Fruit fly (Drosophila melanogaster) whole organism, embryonic: Measurements from ENCODE around the gene Gen.

Source experiments
- Antp ChIP-seq: fragments of 200-800 bp; sonication (Bioruptor generic); optimal IDR thresholded peaks from 3 replicates; lab custom pipeline; 2016; ENCODE audit warnings: missing biosample characterization, missing genetic modification characterization
- BEAF-32 ChIP-seq: fragments of 200-800 bp; sonication (Bioruptor generic); optimal IDR thresholded peaks from 3 replicates; lab custom pipeline; 2017; ENCODE audit warnings: missing biosample characterization, missing genetic modification characterization, mild to moderate bottlenecking, moderate library complexity, missing genetic modification reagents
- BtbVII ChIP-seq: fragments of 200-800 bp; sonication (Bioruptor generic); optimal IDR thresholded peaks from 3 replicates; lab custom pipeline; 2017; ENCODE audit warnings: missing biosample characterization, mild to moderate bottlenecking, missing genetic modification characterization
- CG10274 ChIP-seq: fragments of 200-800 bp; sonication (Bioruptor generic); optimal IDR thresholded peaks from 3 replicates; lab custom pipeline; 2017; ENCODE audit warnings: missing biosample characterization, mild to moderate bottlenecking, missing genetic modification characterization
- CG10462 ChIP-seq: fragments of 200-800 bp; sonication (Bioruptor generic); optimal IDR thresholded peaks from 2 replicates; lab custom pipeline; 2016; ENCODE audit warnings: missing biosample characterization, missing genetic modification characterization
- CG11695 ChIP-seq: fragments of 200-800 bp; sonication (Bioruptor generic); IDR thresholded peaks from 3 replicates; pipeline ENCODE4 v1.3.6; 2022; ENCODE audit warnings: missing biosample characterization, missing genetic modification characterization
- CG11696 ChIP-seq: fragments of 200-800 bp; sonication (Bioruptor generic); IDR thresholded peaks from 2 replicates; pipeline ENCODE4 v1.3.6; 2022; ENCODE audit warnings: missing biosample characterization, missing genetic modification characterization
- CG12155 ChIP-seq: fragments of 200-800 bp; sonication (Bioruptor generic); optimal IDR thresholded peaks from 3 replicates; lab custom pipeline; 2016; ENCODE audit warnings: missing biosample characterization, missing genetic modification characterization
- CG12744 ChIP-seq: fragments of 200-800 bp; sonication (Bioruptor generic); optimal IDR thresholded peaks from 2 replicates; lab custom pipeline; 2016; ENCODE audit warnings: missing biosample characterization, missing genetic modification characterization
- CG13424 ChIP-seq: fragments of 200-800 bp; sonication (Bioruptor generic); optimal IDR thresholded peaks from 2 replicates; lab custom pipeline; 2019; ENCODE audit warnings: missing biosample characterization, mild to moderate bottlenecking, missing genetic modification characterization, moderate library complexity
- CG14050 ChIP-seq: fragments of 200-800 bp; sonication (Bioruptor generic); IDR thresholded peaks from 3 replicates; pipeline ENCODE4 v1.3.6; 2022; ENCODE audit warnings: missing biosample characterization, missing genetic modification characterization
- CG17568 ChIP-seq: fragments of 200-800 bp; sonication (Bioruptor generic); optimal IDR thresholded peaks from 2 replicates; lab custom pipeline; 2018; ENCODE audit warnings: missing biosample characterization, mild to moderate bottlenecking, missing genetic modification characterization, moderate library complexity
- CG3995 ChIP-seq: fragments of 200-800 bp; sonication (Bioruptor generic); optimal IDR thresholded peaks from 3 replicates; lab custom pipeline; 2016; ENCODE audit warnings: missing biosample characterization, missing genetic modification characterization
- CG4328 ChIP-seq: fragments of 200-800 bp; sonication (Bioruptor generic); optimal IDR thresholded peaks from 3 replicates; lab custom pipeline; 2017; ENCODE audit warnings: missing biosample characterization, missing genetic modification reagents, missing genetic modification characterization
- CG4404 ChIP-seq: fragments of 200-800 bp; sonication (Bioruptor generic); IDR thresholded peaks from 2 replicates; pipeline ENCODE4 v1.3.6; 2022; ENCODE audit warnings: missing biosample characterization, missing genetic modification characterization
- CG4820 ChIP-seq: fragments of 200-800 bp; sonication (Bioruptor generic); optimal IDR thresholded peaks from 3 replicates; lab custom pipeline; 2016; ENCODE audit warnings: missing biosample characterization, missing genetic modification characterization
- CG9797 ChIP-seq: fragments of 200-800 bp; sonication (Bioruptor generic); optimal IDR thresholded peaks from 3 replicates; lab custom pipeline; 2018; ENCODE audit warnings: missing biosample characterization, mild to moderate bottlenecking, missing genetic modification characterization
- CG9932 ChIP-seq: fragments of 200-800 bp; sonication (Bioruptor generic); IDR thresholded peaks from 2 replicates; pipeline ENCODE4 v1.3.6; 2022; ENCODE audit warnings: missing biosample characterization, missing genetic modification characterization
- Dad ChIP-seq: fragments of 200-800 bp; sonication (Bioruptor generic); optimal IDR thresholded peaks from 3 replicates; lab custom pipeline; 2016; ENCODE audit warnings: missing biosample characterization, missing genetic modification characterization
- Dbx ChIP-seq: fragments of 200-800 bp; sonication (Bioruptor generic); IDR thresholded peaks from 3 replicates; pipeline ENCODE4 v1.3.6; 2022; ENCODE audit warnings: missing biosample characterization, missing genetic modification characterization
- Dek ChIP-seq: fragments of 200-800 bp; sonication (Bioruptor generic); optimal IDR thresholded peaks from 3 replicates; lab custom pipeline; 2019; ENCODE audit warnings: missing biosample characterization, mild to moderate bottlenecking, missing genetic modification characterization, moderate library complexity
- Eip74EF ChIP-seq, 2 experiments: fragments of 200-800 bp in 1 of 2; fragments of >200 bp in 1 of 2; sonication (Bioruptor generic) in 1 of 2; optimal IDR thresholded peaks; 2 replicates each; lab custom pipeline; 2017 to 2019; ENCODE audit warnings: missing biosample characterization in 2 of 2, missing genetic modification characterization in 2 of 2, mild to moderate bottlenecking in 1 of 2, moderate library complexity in 1 of 2
- Hand ChIP-seq: fragments of 200-800 bp; sonication (Bioruptor generic); optimal IDR thresholded peaks from 2 replicates; lab custom pipeline; 2017; ENCODE audit warnings: mild to moderate bottlenecking, missing biosample characterization, missing genetic modification reagents, missing genetic modification characterization
- NC2α ChIP-seq: fragments of 200-800 bp; sonication (Bioruptor generic); optimal IDR thresholded peaks from 2 replicates; lab custom pipeline; 2016; ENCODE audit warnings: missing biosample characterization, missing genetic modification characterization
- Rfx ChIP-seq: fragments of 200-800 bp; sonication (Bioruptor generic); IDR thresholded peaks from 2 replicates; pipeline ENCODE4 v1.3.6; 2022; ENCODE audit warnings: missing biosample characterization, missing genetic modification characterization
- Sox102F ChIP-seq: fragments of 200-800 bp; sonication (Bioruptor generic); optimal IDR thresholded peaks from 2 replicates; lab custom pipeline; 2018; ENCODE audit warnings: missing biosample characterization, mild to moderate bottlenecking, missing genetic modification characterization, moderate library complexity
- Spps ChIP-seq: fragments of 200-800 bp; sonication (Bioruptor generic); optimal IDR thresholded peaks from 2 replicates; lab custom pipeline; 2018; ENCODE audit warnings: missing biosample characterization, mild to moderate bottlenecking, missing genetic modification characterization
- ato ChIP-seq: fragments of 200-800 bp; sonication (Bioruptor generic); IDR thresholded peaks from 2 replicates; pipeline ENCODE4 v1.3.6; 2022; ENCODE audit warnings: missing biosample characterization, missing genetic modification characterization; ENCODE audit not compliant: partially characterized antibody
- bcd ChIP-seq: fragments of 200-800 bp; sonication (Bioruptor generic); optimal IDR thresholded peaks from 2 replicates; lab custom pipeline; 2017; ENCODE audit warnings: missing biosample characterization, mild to moderate bottlenecking, missing genetic modification characterization
- bsh ChIP-seq, 2 experiments: fragments of 200-800 bp; sonication (Bioruptor generic); optimal IDR thresholded peaks; 2 replicates each; lab custom pipeline; 2017 to 2018; ENCODE audit warnings: mild to moderate bottlenecking in 2 of 2, missing biosample characterization in 2 of 2, missing genetic modification characterization in 2 of 2, moderate library complexity in 1 of 2
- caup ChIP-seq: fragments of 200-800 bp; sonication (Bioruptor generic); optimal IDR thresholded peaks from 3 replicates; lab custom pipeline; 2017; ENCODE audit warnings: missing biosample characterization, mild to moderate bottlenecking, missing genetic modification characterization, moderate library complexity; ENCODE audit not compliant: severe bottlenecking
- chinmo ChIP-seq: fragments of 200-800 bp; sonication (Bioruptor generic); IDR thresholded peaks from 4 replicates; pipeline ENCODE4 v1.3.6; 2022; ENCODE audit warnings: missing biosample characterization, missing genetic modification characterization; ENCODE audit not compliant: partially characterized antibody
- cwo ChIP-seq: fragments of 200-800 bp; sonication (Bioruptor generic); optimal IDR thresholded peaks from 3 replicates; lab custom pipeline; 2017; ENCODE audit warnings: missing biosample characterization, missing genetic modification characterization, mild to moderate bottlenecking, moderate library complexity, missing genetic modification reagents
- gem ChIP-seq: fragments of 200-800 bp; sonication (Bioruptor generic); optimal IDR thresholded peaks from 2 replicates; lab custom pipeline; 2019; ENCODE audit warnings: missing biosample characterization, mild to moderate bottlenecking, missing genetic modification characterization, moderate library complexity
- gro ChIP-seq: fragments of 200-800 bp; sonication (Bioruptor generic); optimal IDR thresholded peaks from 2 replicates; lab custom pipeline; 2016; ENCODE audit warnings: missing biosample characterization, missing genetic modification characterization
- hb ChIP-seq: fragments of 200-800 bp; sonication (Bioruptor generic); IDR thresholded peaks from 3 replicates; pipeline ENCODE4 v1.3.6; 2022; ENCODE audit warnings: missing biosample characterization, missing genetic modification characterization; ENCODE audit not compliant: partially characterized antibody
- inv ChIP-seq: fragments of 200-800 bp; sonication (Bioruptor generic); IDR thresholded peaks from 2 replicates; pipeline ENCODE4 v1.3.6; 2022; ENCODE audit warnings: missing biosample characterization, missing genetic modification characterization; ENCODE audit not compliant: partially characterized antibody
- knrl ChIP-seq: fragments of 200-800 bp; sonication (Bioruptor generic); IDR thresholded peaks from 3 replicates; pipeline ENCODE4 v1.3.6; 2022; ENCODE audit warnings: missing biosample characterization, missing genetic modification characterization; ENCODE audit not compliant: partially characterized antibody
- lilli ChIP-seq: fragments of 200-800 bp; sonication (Bioruptor generic); optimal IDR thresholded peaks from 3 replicates; lab custom pipeline; 2016; ENCODE audit warnings: missing biosample characterization, missing genetic modification characterization
- nau ChIP-seq: fragments of 200-800 bp; sonication (Bioruptor generic); optimal IDR thresholded peaks from 3 replicates; lab custom pipeline; 2017; ENCODE audit warnings: missing biosample characterization, mild to moderate bottlenecking, missing genetic modification characterization, missing genetic modification reagents
- odd ChIP-seq: fragments of 200-800 bp; sonication (Bioruptor generic); optimal IDR thresholded peaks from 2 replicates; lab custom pipeline; 2017; ENCODE audit warnings: missing biosample characterization, mild to moderate bottlenecking, missing genetic modification characterization
- pan ChIP-seq, 4 experiments: fragments of >200 bp in 3 of 4; fragments of 200-800 bp in 1 of 4; sonication (Bioruptor generic) in 1 of 4; optimal IDR thresholded peaks in 3 of 4; IDR thresholded peaks in 1 of 4; 2 replicates each; pipeline versions ENCODE4 v1.3.6 to Lab custom; 2017 to 2022; ENCODE audit warnings: missing biosample characterization in 2 of 4, missing genetic modification characterization in 2 of 4, mixed read lengths in 1 of 4
- pzg ChIP-seq: fragments of 200-800 bp; sonication (Bioruptor generic); optimal IDR thresholded peaks from 3 replicates; lab custom pipeline; 2018; ENCODE audit warnings: missing biosample characterization, mild to moderate bottlenecking, missing genetic modification characterization, moderate library complexity
- rib ChIP-seq: fragments of 200-800 bp; sonication (Bioruptor generic); IDR thresholded peaks from 2 replicates; pipeline ENCODE4 v1.3.6; 2022; ENCODE audit warnings: missing biosample characterization, missing genetic modification characterization
- sens ChIP-seq: fragments of 200-800 bp; sonication (Bioruptor generic); peaks from one replicate; lab custom pipeline; 2016; ENCODE audit warnings: missing biosample characterization, missing genetic modification characterization
- tgo ChIP-seq: fragments of 200-800 bp; sonication (Bioruptor generic); IDR thresholded peaks from 3 replicates; pipeline ENCODE4 v1.3.6; 2022; ENCODE audit warnings: missing biosample characterization, missing genetic modification characterization
- tio ChIP-seq: fragments of 200-800 bp; sonication (Bioruptor generic); optimal IDR thresholded peaks from 2 replicates; lab custom pipeline; 2017; ENCODE audit warnings: missing biosample characterization, missing genetic modification characterization, inconsistent platforms
- tna ChIP-seq: fragments of 200-800 bp; sonication (Bioruptor generic); IDR thresholded peaks from 2 replicates; pipeline ENCODE4 v1.3.6; 2022; ENCODE audit warnings: missing biosample characterization, missing genetic modification characterization; ENCODE audit not compliant: partially characterized antibody
- vvl ChIP-seq: fragments of 200-800 bp; sonication (Bioruptor generic); IDR thresholded peaks from 2 replicates; pipeline ENCODE4 v1.3.6; 2022; ENCODE audit warnings: missing biosample characterization, missing genetic modification characterization
- yki ChIP-seq: fragments of >200 bp; optimal IDR thresholded peaks from 3 replicates; lab custom pipeline; 2018

Gen gene

dm6 chr3L:5136123-5136522 lies 16.1 kb downstream of the Gen start, which contains the start of the genes CG10674 and CG4611 (continued):
- no peak for TF ChIP-seq CG13424 (tag; lab: Kevin White, UChicago)
- TF ChIP-seq Dbx = no peak
- TF ChIP-seq hb = no peak
- no peak for TF ChIP-seq rib (GFP tag; lab: Robert Waterston, UW)
- TF ChIP-seq CG12744 (GFP tag; lab: Kevin White, UChicago) = no peak
- TF ChIP-seq gro = no peak
- TF ChIP-seq chinmo (GFP tag; lab: Robert Waterston, UW) = 0 out of 4 replicates have a peak, but pooled peaks have one; percentile 9
- peak; percentile 24; the same call in 1 of the 2 replicates for TF ChIP-seq Rfx (GFP tag; lab: Robert Waterston, UW)
- TF ChIP-seq CG4820 = no peak
- no peak for TF ChIP-seq BtbVII (GFP tag; lab: Kevin White, UChicago)
- TF ChIP-seq cwo (GFP tag; lab: Kevin White, UChicago) = no peak
- TF ChIP-seq Hand (GFP tag; lab: Kevin White, UChicago) = no peak
- TF ChIP-seq CG3995 (GFP tag; lab: Kevin White, UChicago) = no peak
- no peak for TF ChIP-seq lilli (GFP tag; lab: Kevin White, UChicago)
- peak; percentile 60 for TF ChIP-seq pzg (GFP tag; lab: Kevin White, UChicago)
- no peak for TF ChIP-seq bsh (GFP tag; optimal IDR thresholded peaks at IDR 0.05; lab: Kevin White, UChicago)
- peak; percentile 30; the same call in 1 of the 3 replicates for TF ChIP-seq knrl (GFP tag; lab: Robert Waterston, UW)
- no peak for TF ChIP-seq CG11695 (GFP tag; lab: Robert Waterston, UW)
- no peak for TF ChIP-seq CG9932
- TF ChIP-seq CG12155 = no peak
- TF ChIP-seq CG4328 (GFP tag; lab: Kevin White, UChicago) = no peak
- no peak for TF ChIP-seq ato (GFP tag; lab: Robert Waterston, UW)
- no peak for TF ChIP-seq NC2α (GFP tag; lab: Kevin White, UChicago)
- TF ChIP-seq CG10274 = no peak
- TF ChIP-seq pan (optimal IDR thresholded peaks at IDR 0.05; lab: Kevin White, UChicago) = no peak
- TF ChIP-seq pan (GFP tag; optimal IDR thresholded peaks at IDR 0.05 in 1 of 2, IDR thresholded peaks at IDR 0.05 in 1 of 2) = peak in 1 of 2 experiments; percentile 10
- peak; percentile 38 for TF ChIP-seq sens (GFP tag; lab: Kevin White, UChicago)
- TF ChIP-seq inv (GFP tag; lab: Robert Waterston, UW) = no peak
- TF ChIP-seq tgo (GFP tag; lab: Robert Waterston, UW) = no peak
- TF ChIP-seq odd (GFP tag; lab: Kevin White, UChicago) = no peak
- no peak for TF ChIP-seq CG4404 (GFP tag; lab: Robert Waterston, UW)
- no peak for TF ChIP-seq Sox102F (GFP tag; lab: Kevin White, UChicago)
- TF ChIP-seq vvl = no peak
- TF ChIP-seq CG11696 (GFP tag; lab: Robert Waterston, UW) = no peak
- TF ChIP-seq tio = no peak
- TF ChIP-seq CG10462 (GFP tag; lab: Kevin White, UChicago) = no peak
- no peak for TF ChIP-seq CG9797
- no peak for TF ChIP-seq Antp (GFP tag; lab: Kevin White, UChicago)
- TF ChIP-seq tna (GFP tag; lab: Robert Waterston, UW) = no peak
- TF ChIP-seq BEAF-32 (GFP tag; lab: Kevin White, UChicago) = peak; percentile 27
- TF ChIP-seq CG17568 (GFP tag; lab: Kevin White, UChicago) = no peak
- no peak for TF ChIP-seq bcd
- no peak for TF ChIP-seq Spps
- TF ChIP-seq CG14050 (GFP tag; lab: Robert Waterston, UW) = no peak
- TF ChIP-seq gem (tag; lab: Kevin White, UChicago) = no peak
- TF ChIP-seq yki (lab: Kevin White, UChicago) = no peak
- TF ChIP-seq caup (GFP tag; lab: Kevin White, UChicago) = no peak
- no peak for TF ChIP-seq nau
- TF ChIP-seq Dek = no peak
- TF ChIP-seq Dad (GFP tag; lab: Kevin White, UChicago) = peak; percentile 13
- TF ChIP-seq Eip74EF (GFP tag; optimal IDR thresholded peaks at IDR 0.05; lab: Kevin White, UChicago) = no peak
